Fruit fly (Drosophila melanogaster) whole organism, embryonic: ENCODE data around the gene Tis11.

Experiments used
- CG10321 ChIP-seq: fragments of 200-800 bp; sonication (Bioruptor generic); IDR thresholded peaks from 2 replicates; pipeline ENCODE4 v1.3.6; 2022; ENCODE audit warnings: missing biosample characterization, missing genetic modification characterization
- CG10462 ChIP-seq: fragments of 200-800 bp; sonication (Bioruptor generic); optimal IDR thresholded peaks from 2 replicates; lab custom pipeline; 2016; ENCODE audit warnings: missing biosample characterization, missing genetic modification characterization
- CG12104 ChIP-seq: fragments of 200-800 bp; sonication (Bioruptor generic); optimal IDR thresholded peaks from 3 replicates; lab custom pipeline; 2016; ENCODE audit warnings: missing biosample characterization, missing genetic modification characterization
- CG12391 ChIP-seq: fragments of 200-800 bp; sonication (Bioruptor generic); optimal IDR thresholded peaks from 3 replicates; lab custom pipeline; 2018; ENCODE audit warnings: missing biosample characterization, mild to moderate bottlenecking, missing genetic modification characterization, moderate library complexity
- CG1529 ChIP-seq: fragments of 200-800 bp; sonication (Bioruptor generic); optimal IDR thresholded peaks from 3 replicates; lab custom pipeline; 2018; ENCODE audit warnings: missing biosample characterization, missing genetic modification characterization
- CG15696 ChIP-seq: fragments of 200-800 bp; sonication (Bioruptor generic); optimal IDR thresholded peaks from 2 replicates; lab custom pipeline; 2019; ENCODE audit warnings: missing biosample characterization, mild to moderate bottlenecking, missing genetic modification characterization, moderate library complexity
- CG17328 ChIP-seq: fragments of 200-800 bp; sonication (Bioruptor generic); IDR thresholded peaks from 2 replicates; pipeline ENCODE4 v1.3.6; 2022; ENCODE audit warnings: missing biosample characterization, missing genetic modification characterization
- CG2120 ChIP-seq: fragments of 200-800 bp; sonication (Bioruptor generic); optimal IDR thresholded peaks from 3 replicates; lab custom pipeline; 2016; ENCODE audit warnings: missing biosample characterization, missing genetic modification characterization
- CG30403 ChIP-seq: fragments of 200-800 bp; sonication (Bioruptor generic); optimal IDR thresholded peaks from 3 replicates; lab custom pipeline; 2016; ENCODE audit warnings: missing biosample characterization, missing genetic modification characterization
- CG3838 ChIP-seq: fragments of 200-800 bp; sonication (Bioruptor generic); optimal IDR thresholded peaks from 3 replicates; lab custom pipeline; 2016; ENCODE audit warnings: missing biosample characterization, missing genetic modification characterization
- CG4404 ChIP-seq: fragments of 200-800 bp; sonication (Bioruptor generic); IDR thresholded peaks from 2 replicates; pipeline ENCODE4 v1.3.6; 2022; ENCODE audit warnings: missing biosample characterization, missing genetic modification characterization
- CG4730 ChIP-seq: fragments of 200-800 bp; sonication (Bioruptor generic); IDR thresholded peaks from 2 replicates; pipeline ENCODE4 v1.3.6; 2022; ENCODE audit warnings: missing biosample characterization, missing genetic modification characterization
- CG7786 ChIP-seq: fragments of 200-800 bp; sonication (Bioruptor generic); optimal IDR thresholded peaks from 2 replicates; lab custom pipeline; 2016; ENCODE audit warnings: missing biosample characterization, missing genetic modification characterization
- CG7963 ChIP-seq: fragments of 200-800 bp; sonication (Bioruptor generic); IDR thresholded peaks from 3 replicates; pipeline ENCODE4 v1.3.6; 2022; ENCODE audit warnings: missing biosample characterization, missing genetic modification characterization; ENCODE audit not compliant: partially characterized antibody
- CG8388 ChIP-seq: fragments of 200-800 bp; sonication (Bioruptor generic); optimal IDR thresholded peaks from 2 replicates; lab custom pipeline; 2019; ENCODE audit warnings: missing biosample characterization, mild to moderate bottlenecking, missing genetic modification characterization, moderate library complexity
- CG9876 ChIP-seq: fragments of 200-800 bp; sonication (Bioruptor generic); optimal IDR thresholded peaks from 2 replicates; lab custom pipeline; 2016; ENCODE audit warnings: missing biosample characterization, missing genetic modification characterization
- Camta ChIP-seq: fragments of 200-800 bp; sonication (Bioruptor generic); optimal IDR thresholded peaks from 2 replicates; lab custom pipeline; 2016; ENCODE audit warnings: missing biosample characterization, missing genetic modification characterization
- D ChIP-seq, 2 experiments: fragments of 200-800 bp in 1 of 2; fragments of >200 bp in 1 of 2; sonication (Bioruptor generic) in 1 of 2; optimal IDR thresholded peaks; 2 replicates in 1 of 2; 3 replicates in 1 of 2; lab custom pipeline; 2017; ENCODE audit warnings: mild to moderate bottlenecking in 1 of 2, missing biosample characterization in 1 of 2, missing genetic modification characterization in 1 of 2, missing genetic modification reagents in 1 of 2
- D19A ChIP-seq: fragments of 200-800 bp; optimal IDR thresholded peaks from 3 replicates; lab custom pipeline; 2019; ENCODE audit warnings: missing biosample characterization, mild to moderate bottlenecking, missing genetic modification characterization, moderate library complexity
- D19B ChIP-seq: fragments of 200-800 bp; sonication (Bioruptor generic); optimal IDR thresholded peaks from 2 replicates; lab custom pipeline; 2017; ENCODE audit warnings: missing biosample characterization, mild to moderate bottlenecking, missing genetic modification characterization
- Dp ChIP-seq: fragments of 200-800 bp; sonication (Bioruptor generic); optimal IDR thresholded peaks from 2 replicates; lab custom pipeline; 2018; ENCODE audit warnings: missing biosample characterization, mild to moderate bottlenecking, missing genetic modification characterization, moderate library complexity
- HLH3B ChIP-seq: fragments of 200-800 bp; sonication (Bioruptor generic); IDR thresholded peaks from 2 replicates; pipeline ENCODE4 v1.3.6; 2022; ENCODE audit warnings: missing biosample characterization, missing genetic modification characterization
- Hmx ChIP-seq: fragments of 200-800 bp; sonication (Bioruptor generic); optimal IDR thresholded peaks from 2 replicates; lab custom pipeline; 2016; ENCODE audit warnings: missing biosample characterization, missing genetic modification characterization
- Lim3 ChIP-seq: fragments of 200-800 bp; sonication (Bioruptor generic); IDR thresholded peaks from 2 replicates; pipeline ENCODE4 v1.3.6; 2022; ENCODE audit warnings: missing biosample characterization, missing genetic modification characterization
- MESR4 ChIP-seq: fragments of 200-800 bp; sonication (Bioruptor generic); optimal IDR thresholded peaks from 2 replicates; lab custom pipeline; 2018; ENCODE audit warnings: missing biosample characterization, mild to moderate bottlenecking, missing genetic modification characterization, moderate library complexity
- Max ChIP-seq: fragments of 200-800 bp; sonication (Bioruptor generic); optimal IDR thresholded peaks from 2 replicates; lab custom pipeline; 2016; ENCODE audit warnings: missing biosample characterization, mild to moderate bottlenecking, missing genetic modification characterization
- NC2α ChIP-seq: fragments of 200-800 bp; sonication (Bioruptor generic); optimal IDR thresholded peaks from 2 replicates; lab custom pipeline; 2016; ENCODE audit warnings: missing biosample characterization, missing genetic modification characterization
- Neu2 ChIP-seq: fragments of 200-800 bp; sonication (Bioruptor generic); optimal IDR thresholded peaks from 3 replicates; lab custom pipeline; 2016; ENCODE audit warnings: missing biosample characterization, missing genetic modification characterization, borderline replicate concordance
- Xrp1 ChIP-seq: fragments of 200-800 bp; sonication (Bioruptor generic); IDR thresholded peaks from 2 replicates; pipeline ENCODE4 v1.3.6; 2022; ENCODE audit warnings: missing biosample characterization, missing genetic modification characterization
- abd-A ChIP-seq: fragments of 200-800 bp; sonication (Bioruptor generic); optimal IDR thresholded peaks from 3 replicates; lab custom pipeline; 2019; ENCODE audit warnings: missing biosample characterization, mild to moderate bottlenecking, missing genetic modification characterization, moderate library complexity
- ara ChIP-seq: fragments of 200-800 bp; sonication (Bioruptor generic); IDR thresholded peaks from 2 replicates; pipeline ENCODE4 v1.3.6; 2022; ENCODE audit warnings: missing biosample characterization, missing genetic modification characterization
- az2 ChIP-seq: fragments of 200-800 bp; sonication (Bioruptor generic); optimal IDR thresholded peaks from 3 replicates; lab custom pipeline; 2016; ENCODE audit warnings: missing biosample characterization, missing genetic modification characterization
- bigmax ChIP-seq: fragments of 200-800 bp; sonication (Bioruptor generic); optimal IDR thresholded peaks from 2 replicates; lab custom pipeline; 2018; ENCODE audit warnings: missing biosample characterization, mild to moderate bottlenecking, missing genetic modification characterization
- cad ChIP-seq: fragments of >200 bp; optimal IDR thresholded peaks from 2 replicates; lab custom pipeline; 2017; ENCODE audit warnings: missing biosample characterization, missing genetic modification characterization
- dan ChIP-seq: fragments of 200-800 bp; sonication (Bioruptor generic); IDR thresholded peaks from 2 replicates; pipeline ENCODE4 v1.3.6; 2022; ENCODE audit warnings: missing biosample characterization, missing genetic modification characterization
- dmrt99B ChIP-seq: fragments of 200-800 bp; sonication (Bioruptor generic); optimal IDR thresholded peaks from 2 replicates; lab custom pipeline; 2018; ENCODE audit warnings: missing biosample characterization, mild to moderate bottlenecking, missing genetic modification characterization, moderate library complexity
- oc ChIP-seq: fragments of 200-800 bp; sonication (Bioruptor generic); optimal IDR thresholded peaks from 2 replicates; lab custom pipeline; 2018; ENCODE audit warnings: missing biosample characterization, mild to moderate bottlenecking, missing genetic modification characterization, moderate library complexity
- pum ChIP-seq: fragments of 200-800 bp; sonication (Bioruptor generic); optimal IDR thresholded peaks from 2 replicates; lab custom pipeline; 2016; ENCODE audit warnings: missing biosample characterization, missing genetic modification characterization
- ranshi ChIP-seq: fragments of 200-800 bp; sonication (Bioruptor generic); IDR thresholded peaks from 2 replicates; pipeline ENCODE4 v1.3.6; 2022; ENCODE audit warnings: missing biosample characterization, missing genetic modification characterization
- repo ChIP-seq: fragments of 200-800 bp; sonication (Bioruptor generic); optimal IDR thresholded peaks from 2 replicates; lab custom pipeline; 2016; ENCODE audit warnings: missing biosample characterization, missing genetic modification characterization
- row ChIP-seq: fragments of 200-800 bp; sonication (Bioruptor generic); IDR thresholded peaks from 3 replicates; pipeline ENCODE4 v1.3.6; 2022; ENCODE audit warnings: missing biosample characterization, missing genetic modification characterization
- run ChIP-seq: fragments of 200-800 bp; sonication (Bioruptor generic); optimal IDR thresholded peaks from 3 replicates; lab custom pipeline; 2018; ENCODE audit warnings: missing biosample characterization, mild to moderate bottlenecking, missing genetic modification characterization
- tap ChIP-seq: fragments of 200-800 bp; optimal IDR thresholded peaks from 3 replicates; lab custom pipeline; 2019; ENCODE audit warnings: missing biosample characterization, mild to moderate bottlenecking, missing genetic modification characterization, moderate library complexity
- ttk ChIP-seq: fragments of 200-800 bp; sonication (Bioruptor generic); IDR thresholded peaks from 2 replicates; pipeline ENCODE4 v2.1.2; 2022; ENCODE audit warnings: missing biosample characterization, missing genetic modification characterization
- tup ChIP-seq: fragments of 200-800 bp; sonication (Bioruptor generic); optimal IDR thresholded peaks from 2 replicates; lab custom pipeline; 2016; ENCODE audit warnings: missing biosample characterization, mild to moderate bottlenecking, missing genetic modification characterization, moderate library complexity
- unc-4 ChIP-seq: fragments of 200-800 bp; sonication (Bioruptor generic); IDR thresholded peaks from 2 replicates; pipeline ENCODE4 v1.3.6; 2022; ENCODE audit warnings: missing biosample characterization, missing genetic modification characterization; ENCODE audit not compliant: partially characterized antibody
- unpg ChIP-seq: fragments of 200-800 bp; sonication (Bioruptor generic); optimal IDR thresholded peaks from 3 replicates; lab custom pipeline; 2018; ENCODE audit warnings: missing biosample characterization, mild to moderate bottlenecking, missing genetic modification characterization, moderate library complexity
- vvl ChIP-seq: fragments of 200-800 bp; sonication (Bioruptor generic); IDR thresholded peaks from 2 replicates; pipeline ENCODE4 v1.3.6; 2022; ENCODE audit warnings: missing biosample characterization, missing genetic modification characterization
- zen ChIP-seq: fragments of 200-800 bp; sonication (Bioruptor generic); optimal IDR thresholded peaks from 3 replicates; lab custom pipeline; 2018; ENCODE audit warnings: missing biosample characterization, mild to moderate bottlenecking, missing genetic modification characterization, moderate library complexity
- zfh2 ChIP-seq: fragments of 200-800 bp; sonication (Bioruptor generic); optimal IDR thresholded peaks from 2 replicates; lab custom pipeline; 2016; ENCODE audit warnings: missing biosample characterization, missing genetic modification characterization

Tis11 gene

dm6 chrX:12625594-12626274, 33.5 kb upstream of the Tis11 start (continued):
- TF ChIP-seq Neu2 (GFP tag; lab: Kevin White, UChicago) (no peak), CG12104 (GFP tag; lab: Kevin White, UChicago) (no peak), CG7963 (GFP tag; lab: Robert Waterston, UW) (no peak), Lim3 (GFP tag; lab: Robert Waterston, UW) (no peak), CG1529 (no peak), pum (GFP tag; lab: Kevin White, UChicago) (no peak), tap (no peak), CG10321 (GFP tag; lab: Robert Waterston, UW) (no peak), vvl (no peak), Hmx (GFP tag; lab: Kevin White, UChicago) (no peak), CG7786 (GFP tag; lab: Kevin White, UChicago) (no peak), MESR4 (GFP tag; lab: Kevin White, UChicago) (no peak), CG3838 (no peak), cad (GFP tag; lab: Kevin White, UChicago) (no peak), CG8388 (GFP tag; lab: Kevin White, UChicago) (no peak), dmrt99B (tag; lab: Kevin White, UChicago) (peak; percentile 30), abd-A (tag; lab: Kevin White, UChicago) (no peak), CG12391 (tag; lab: Kevin White, UChicago) (no peak), zfh2 (no peak), Dp (GFP tag; lab: Kevin White, UChicago) (no peak), run (no peak), bigmax (GFP tag; lab: Kevin White, UChicago) (peak; percentile 82), CG9876 (GFP tag; lab: Kevin White, UChicago) (no peak), tup (no peak), oc (tag; lab: Kevin White, UChicago) (no peak), NC2α (GFP tag; lab: Kevin White, UChicago) (no peak), unpg (GFP tag; lab: Kevin White, UChicago) (peak; percentile 28), CG4730 (no peak), Xrp1 (GFP tag; lab: Robert Waterston, UW) (peak; percentile 28; the same call in 1 of the 2 replicates), CG10462 (GFP tag; lab: Kevin White, UChicago) (no peak), row (GFP tag; lab: Robert Waterston, UW) (peak; percentile 55), zen (tag; lab: Kevin White, UChicago) (no peak), az2 (GFP tag; lab: Kevin White, UChicago) (no peak), HLH3B (GFP tag; lab: Robert Waterston, UW) (no peak), CG4404 (GFP tag; lab: Robert Waterston, UW) (no peak), ara (GFP tag; lab: Robert Waterston, UW) (no peak), unc-4 (GFP tag; lab: Robert Waterston, UW) (no peak), ttk (GFP tag; lab: Robert Waterston, UW) (no peak), Camta (GFP tag; lab: Kevin White, UChicago) (no peak), CG17328 (GFP tag; lab: Robert Waterston, UW) (no peak), CG2120 (GFP tag; lab: Kevin White, UChicago) (no peak), CG15696 (tag; lab: Kevin White, UChicago) (no peak), repo (no peak), Max (no peak), D19B (GFP tag; lab: Kevin White, UChicago) (no peak), CG30403 (no peak), D (optimal IDR thresholded peaks at IDR 0.05; lab: Kevin White, UChicago) (no peak), D (GFP tag; optimal IDR thresholded peaks at IDR 0.05; lab: Kevin White, UChicago) (no peak), dan (GFP tag; lab: Robert Waterston, UW) (no peak), D19A (tag; lab: Kevin White, UChicago) (no peak), ranshi (GFP tag; lab: Robert Waterston, UW) (no peak)
